Fruit fly (Drosophila melanogaster): ENCODE measurements around the gene solo.

dm6 chr2L:15016031-15016430 lies 45.4 kb upstream of the solo start, which contains the start of gene GABA-B-R1:
- TF ChIP-seq CG8478 (optimal IDR thresholded peaks at IDR 0.05) (no peak), usp (GFP tag; optimal IDR thresholded peaks at IDR 0.05) (no peak), EcR (GFP tag; optimal IDR thresholded peaks at IDR 0.05) (no peak), Dll (optimal IDR thresholded peaks at IDR 0.05) (no peak)
